Fruit fly (Drosophila melanogaster) Kc167 (cell line): ENCODE data around the gene pix.

Source experiments
- h ChIP-seq: fragments of >200 bp; optimal IDR thresholded peaks from 3 replicates; lab custom pipeline; 2018; ENCODE audit warnings: missing external identifiers
- insv ChIP-seq: fragments of >200 bp; optimal IDR thresholded peaks from 3 replicates; lab custom pipeline; 2018; ENCODE audit warnings: missing external identifiers
- psq ChIP-seq: fragments of >200 bp; optimal IDR thresholded peaks from 2 replicates; lab custom pipeline; 2017; ENCODE audit warnings: missing external identifiers
- ttk ChIP-seq: sonication (Bioruptor generic); optimal IDR thresholded peaks from 2 replicates; lab custom pipeline; 2017; ENCODE audit warnings: missing external identifiers

DNA sequence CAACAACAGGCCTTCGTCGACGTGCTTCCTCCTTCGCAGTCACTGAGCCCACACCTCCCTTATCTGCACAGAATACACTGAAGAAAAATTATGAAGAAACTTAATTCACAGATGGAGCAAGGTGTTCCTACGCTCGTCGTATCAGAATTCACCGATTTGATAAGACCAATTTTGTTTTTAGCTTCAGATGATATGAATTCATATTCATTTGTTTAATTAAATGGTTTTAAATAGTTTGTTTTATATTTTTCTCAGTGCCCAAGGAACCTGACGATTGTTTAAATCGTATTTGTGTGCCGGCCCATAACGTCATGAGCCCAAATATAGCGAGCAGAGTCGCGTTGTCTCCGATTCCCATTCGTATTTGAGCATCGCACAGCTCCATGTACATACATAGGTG, 49.1 kb upstream of the pix start:
- TF ChIP-seq psq (lab: Kevin White, UChicago): no peak
- no peak for TF ChIP-seq insv
- no peak for TF ChIP-seq h (lab: Kevin White, UChicago)
- TF ChIP-seq ttk: no peak
